Worm (Caenorhabditis elegans) whole organism, early embryonic: Measurements from ENCODE around the gene F25B5.3.

ENCODE experiments used
- B0310.2 ChIP-seq: sonication (generic microtip); optimal IDR thresholded peaks from 2 replicates; lab custom pipeline; 2016; ENCODE audit warnings: mild to moderate bottlenecking, missing genetic modification characterization, missing compliant biosample characterization
- F13C5.2 ChIP-seq: sonication (generic microtip); optimal IDR thresholded peaks from 2 replicates; lab custom pipeline; 2017; ENCODE audit warnings: mild to moderate bottlenecking, missing genetic modification characterization, inconsistent platforms, missing compliant biosample characterization
- aly-1 ChIP-seq: sonication (generic microtip); optimal IDR thresholded peaks from 2 replicates; lab custom pipeline; 2016; ENCODE audit warnings: missing genetic modification characterization, missing compliant biosample characterization
- ama-1 ChIP-seq: fragments of 150-350 bp; optimal IDR thresholded peaks from 2 replicates; lab custom pipeline; 2014
- ceh-13 ChIP-seq: fragments of 200-800 bp; sonication (Bioruptor generic); optimal IDR thresholded peaks from 2 replicates; lab custom pipeline; 2018; ENCODE audit warnings: mild to moderate bottlenecking, missing genetic modification characterization, missing compliant biosample characterization
- ceh-36 ChIP-seq: sonication (generic microtip); optimal IDR thresholded peaks from 2 replicates; lab custom pipeline; 2016; ENCODE audit warnings: missing genetic modification characterization, inconsistent platforms, missing compliant biosample characterization
- ets-7 ChIP-seq: sonication (generic microtip); optimal IDR thresholded peaks from 2 replicates; lab custom pipeline; 2016; ENCODE audit warnings: missing genotype, missing genetic modification characterization, missing compliant biosample characterization
- flt-1 ChIP-seq: fragments of 200-800 bp; sonication (Bioruptor generic); IDR thresholded peaks from 2 replicates; pipeline ENCODE4 v1.3.6; 2022; ENCODE audit warnings: missing genetic modification characterization, missing compliant biosample characterization
- hmbx-1 ChIP-seq: sonication (generic microtip); optimal IDR thresholded peaks from 2 replicates; lab custom pipeline; 2016; ENCODE audit warnings: mild to moderate bottlenecking, missing genetic modification characterization, missing compliant biosample characterization
- hmg-4 ChIP-seq: fragments of 200-800 bp; sonication (Bioruptor generic); optimal IDR thresholded peaks from 2 replicates; lab custom pipeline; 2018; ENCODE audit warnings: mild to moderate bottlenecking, missing genetic modification characterization, missing compliant biosample characterization
- hnd-1 ChIP-seq: sonication (generic microtip); optimal IDR thresholded peaks from 2 replicates; lab custom pipeline; 2016; ENCODE audit warnings: missing genetic modification characterization, missing compliant biosample characterization
- pes-1 ChIP-seq: fragments of 200-800 bp; sonication (Bioruptor generic); IDR thresholded peaks from 2 replicates; pipeline ENCODE4 v1.3.6; 2022; ENCODE audit warnings: missing genetic modification reagents, missing genetic modification characterization, missing compliant biosample characterization
- scrt-1 ChIP-seq: fragments of 200-800 bp; sonication (Bioruptor generic); IDR thresholded peaks from 2 replicates; pipeline ENCODE4 v1.3.6; 2022; ENCODE audit warnings: missing genetic modification characterization, missing compliant biosample characterization
- sea-1 ChIP-seq: fragments of 200-800 bp; sonication (Bioruptor generic); conservative IDR thresholded peaks from 2 replicates; pipeline ENCODE4 v1.3.6; 2022; ENCODE audit warnings: missing genetic modification characterization, missing compliant biosample characterization
- tbx-11 ChIP-seq: fragments of 200-800 bp; sonication (Bioruptor generic); IDR thresholded peaks from 2 replicates; pipeline ENCODE4 v1.3.6; 2022; ENCODE audit warnings: missing genetic modification characterization, missing compliant biosample characterization
- tbx-37 ChIP-seq: fragments of 200-800 bp; sonication (Bioruptor generic); conservative IDR thresholded peaks from 2 replicates; pipeline ENCODE4 v1.3.6; 2022; ENCODE audit warnings: missing genetic modification reagents, missing genetic modification characterization, missing compliant biosample characterization
- tra-4 ChIP-seq: sonication (generic microtip); optimal IDR thresholded peaks from 2 replicates; lab custom pipeline; 2017; ENCODE audit warnings: missing genetic modification characterization, missing compliant biosample characterization

The F25B5.3 gene

DNA sequence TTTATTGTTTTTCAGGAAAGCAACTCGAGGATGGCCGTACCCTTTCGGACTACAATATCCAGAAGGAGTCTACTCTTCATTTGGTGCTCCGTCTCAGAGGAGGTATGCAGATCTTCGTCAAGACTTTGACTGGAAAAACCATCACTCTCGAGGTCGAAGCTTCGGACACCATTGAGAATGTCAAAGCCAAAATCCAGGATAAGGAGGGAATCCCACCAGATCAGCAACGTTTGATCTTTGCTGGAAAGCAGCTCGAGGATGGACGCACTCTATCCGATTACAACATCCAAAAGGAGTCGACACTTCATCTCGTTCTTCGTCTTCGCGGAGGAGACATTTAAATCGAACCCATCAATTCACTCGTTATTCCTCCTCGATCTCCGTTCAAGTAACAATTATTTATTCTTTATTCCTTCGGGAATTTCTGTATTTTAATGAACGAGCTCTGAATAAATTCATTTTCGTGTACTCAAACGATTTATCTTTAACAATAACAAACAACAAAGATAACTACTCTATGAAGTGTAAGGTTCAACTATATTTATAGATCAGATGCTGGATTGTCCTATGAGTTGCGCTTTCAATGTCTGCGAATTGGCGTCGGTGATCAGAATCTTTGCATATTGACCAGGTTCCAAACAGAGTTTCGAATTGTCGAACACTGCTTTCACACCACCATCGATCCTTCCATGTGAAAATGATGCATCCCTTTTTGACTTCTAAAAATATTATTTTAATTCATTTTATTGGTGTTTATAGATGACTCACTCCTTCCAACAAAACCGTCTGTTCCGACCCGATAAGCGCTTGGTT, 5.1 kb upstream of the F25B5.3 start:
- peak; percentile 20; the same call in 1 of the 2 replicates for TF ChIP-seq flt-1 (GFP tag; lab: Robert Waterston, UW)
- peak; percentile 12 for TF ChIP-seq hmg-4
- TF ChIP-seq tra-4 (tag; lab: Kevin White, UChicago) = no peak
- TF ChIP-seq sea-1 = peak; percentile 18; the same call in 1 of the 2 replicates
- TF ChIP-seq aly-1 = no peak

DNA sequence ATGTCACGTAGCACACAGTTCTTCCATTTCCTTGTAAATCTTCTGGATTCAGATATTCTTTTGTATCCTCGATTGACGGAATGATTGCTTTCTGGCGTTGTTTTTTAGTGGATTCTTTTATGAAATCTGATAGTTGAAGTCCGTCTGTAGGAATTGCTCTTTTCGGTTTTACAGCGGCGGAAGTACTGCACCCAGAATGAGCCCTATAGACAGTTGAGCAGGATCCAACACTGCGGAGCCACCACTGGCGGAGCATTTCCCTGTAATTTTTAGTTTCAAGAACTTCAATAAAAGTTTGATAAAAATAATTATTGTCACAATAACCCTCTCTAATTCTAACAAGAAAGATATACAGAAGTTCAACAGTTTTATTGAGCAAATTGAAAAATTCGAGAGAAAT, 2.8 kb upstream of the F25B5.3 start, which contains the start of gene F25B5.5:
Gene F25B5.5 (minus strand): TSS at position 260 of the 400 bp plus-strand sequence.
- no peak for TF ChIP-seq ama-1
- TF ChIP-seq aly-1 = no peak
- no peak for TF ChIP-seq F13C5.2 (tag; lab: Kevin White, UChicago)

- TF ChIP-seq pes-1 (GFP tag; lab: Robert Waterston, UW) (no peak), hmbx-1 (tag; lab: Kevin White, UChicago) (no peak), tbx-37 (GFP tag; lab: Robert Waterston, UW) (no peak), F13C5.2 (tag; lab: Kevin White, UChicago) (no peak), ama-1 (no peak), tra-4 (tag; lab: Kevin White, UChicago) (no peak), tbx-11 (no peak)
Measured at ce11 chrIII:5948986-5949385, 303 bp downstream of the F25B5.3 start.

- TF ChIP-seq ets-7 (tag; lab: Kevin White, UChicago) (no peak), aly-1 (no peak), scrt-1 (GFP tag; lab: Robert Waterston, UW) (no peak), F13C5.2 (tag; lab: Kevin White, UChicago) (no peak), sea-1 (no peak), tbx-37 (GFP tag; lab: Robert Waterston, UW) (no peak), ama-1 (no peak), B0310.2 (tag; lab: Kevin White, UChicago) (no peak), tra-4 (tag; lab: Kevin White, UChicago) (no peak), hmg-4 (no peak), hnd-1 (no peak), pes-1 (GFP tag; lab: Robert Waterston, UW) (no peak), ceh-36 (tag; lab: Kevin White, UChicago) (no peak), hmbx-1 (tag; lab: Kevin White, UChicago) (no peak)
Measured at ce11 chrIII:5949817-5950216, 1.1 kb downstream of the F25B5.3 start.

- TF ChIP-seq hnd-1 = no peak
- no peak for TF ChIP-seq flt-1 (GFP tag; lab: Robert Waterston, UW)
- TF ChIP-seq tra-4 (tag; lab: Kevin White, UChicago) = no peak
- no peak for TF ChIP-seq hmbx-1 (tag; lab: Kevin White, UChicago)
- TF ChIP-seq tbx-37 (GFP tag; lab: Robert Waterston, UW) = no peak
- no peak for TF ChIP-seq sea-1
- no peak for TF ChIP-seq ceh-36 (tag; lab: Kevin White, UChicago)
- no peak for TF ChIP-seq B0310.2 (tag; lab: Kevin White, UChicago)
- no peak for TF ChIP-seq F13C5.2 (tag; lab: Kevin White, UChicago)
- no peak for TF ChIP-seq pes-1 (GFP tag; lab: Robert Waterston, UW)
- TF ChIP-seq aly-1 = no peak
- TF ChIP-seq scrt-1 (GFP tag; lab: Robert Waterston, UW) = no peak
- no peak for TF ChIP-seq tbx-11
- no peak for TF ChIP-seq hmg-4
- no peak for TF ChIP-seq ama-1
Measured at ce11 chrIII:5950756-5951345, 2.2 kb downstream of the F25B5.3 start.

- TF ChIP-seq F13C5.2 (tag; lab: Kevin White, UChicago) (no peak), tbx-37 (GFP tag; lab: Robert Waterston, UW) (no peak), aly-1 (no peak), flt-1 (GFP tag; lab: Robert Waterston, UW) (no peak), B0310.2 (tag; lab: Kevin White, UChicago) (no peak), ama-1 (no peak), hmg-4 (no peak), hnd-1 (no peak), hmbx-1 (tag; lab: Kevin White, UChicago) (no peak), tbx-11 (no peak), ceh-36 (tag; lab: Kevin White, UChicago) (no peak), sea-1 (no peak), ceh-13 (GFP tag; lab: Kevin White, UChicago) (no peak), pes-1 (GFP tag; lab: Robert Waterston, UW) (no peak), ets-7 (tag; lab: Kevin White, UChicago) (no peak)
Measured at ce11 chrIII:5951589-5952378, 3.1 kb downstream of the F25B5.3 start.
